Worm (Caenorhabditis elegans): ENCODE measurements around the gene JC8.16.

Gene JC8.16

DNA sequence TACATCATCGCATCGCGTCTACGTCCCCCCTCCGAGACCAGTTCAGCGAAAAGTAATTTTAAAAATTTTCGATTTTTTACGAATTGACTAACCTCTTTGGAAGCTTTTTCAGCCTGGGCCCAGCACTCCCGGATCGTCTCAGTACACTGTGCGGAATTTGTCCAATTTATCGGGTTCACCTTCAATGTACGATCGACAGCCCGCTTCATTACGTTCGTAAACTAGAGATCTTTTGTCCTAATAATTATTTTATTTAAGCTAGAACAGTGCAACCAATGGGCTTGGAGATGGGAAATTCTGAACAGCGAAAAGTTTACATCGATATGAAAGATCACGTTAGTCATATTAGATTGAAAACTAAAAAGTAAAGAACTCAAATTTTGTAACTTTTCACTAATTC lies 17.6 kb upstream of the JC8.16 start:
- no peak for TF ChIP-seq pha-2 (tag; optimal IDR thresholded peaks at IDR 0.05)
- no peak for TF ChIP-seq hlh-13 (GFP tag; optimal IDR thresholded peaks at IDR 0.05)
- no peak for TF ChIP-seq odd-2 (tag; optimal IDR thresholded peaks at IDR 0.05)
- no peak for TF ChIP-seq ceh-2 (tag; optimal IDR thresholded peaks at IDR 0.05)
- no peak for TF ChIP-seq ets-4 (tag; optimal IDR thresholded peaks at IDR 0.05)
- TF ChIP-seq pag-3 (tag; optimal IDR thresholded peaks at IDR 0.05; ENCODE audit: borderline replicate concordance): no peak
- TF ChIP-seq fkh-6 (tag; optimal IDR thresholded peaks at IDR 0.05): no peak
- no peak for TF ChIP-seq unc-55 (GFP tag; optimal IDR thresholded peaks at IDR 0.05)
- no peak for TF ChIP-seq zip-5 (tag; optimal IDR thresholded peaks at IDR 0.05)
- TF ChIP-seq fax-1 (tag; optimal IDR thresholded peaks at IDR 0.05): no peak

- TF ChIP-seq ceh-48 (tag; optimal IDR thresholded peaks at IDR 0.05) (no peak), ceh-31 (tag; optimal IDR thresholded peaks at IDR 0.05) (no peak), pax-1 (tag; optimal IDR thresholded peaks at IDR 0.05) (no peak)
Observed at ce11 chrIV:13243375-13243774, 15.6 kb upstream of the JC8.16 start, which contains the start of gene JC8.4. TSS of gene JC8.4 (plus strand) at chrIV:13243675.

ce11 chrIV:13244024-13244423 lies 14.9 kb upstream of the JC8.16 start, which contains the start of gene cox-11:
TSS of gene cox-11 (plus strand) at chrIV:13244324.
- no peak for TF ChIP-seq eyg-1 (tag; optimal IDR thresholded peaks at IDR 0.05)
- TF ChIP-seq unc-3 (GFP tag; conservative IDR thresholded peaks at IDR 0.05): no peak
- no peak for TF ChIP-seq unc-3 (tag; optimal IDR thresholded peaks at IDR 0.05)
- TF ChIP-seq ceh-45 (GFP tag; IDR thresholded peaks at IDR 0.05): no peak
- no peak for TF ChIP-seq ttx-3 (tag; optimal IDR thresholded peaks at IDR 0.05)
- no peak for TF ChIP-seq C08G9.2 (tag; optimal IDR thresholded peaks at IDR 0.05)
- no peak for TF ChIP-seq ceh-19 (GFP tag; optimal IDR thresholded peaks at IDR 0.05)
- TF ChIP-seq sox-2 (GFP tag; IDR thresholded peaks at IDR 0.05): no peak
- no peak for TF ChIP-seq ceh-22 (tag; optimal IDR thresholded peaks at IDR 0.05)
- no peak for TF ChIP-seq lim-6 (tag; optimal IDR thresholded peaks at IDR 0.05)
- no peak for TF ChIP-seq fkh-6 (tag; optimal IDR thresholded peaks at IDR 0.05)
- no peak for TF ChIP-seq tbx-7 (tag; optimal IDR thresholded peaks at IDR 0.05)
- TF ChIP-seq nhr-11 (tag; optimal IDR thresholded peaks at IDR 0.05): no peak
- no peak for TF ChIP-seq dve-1 (tag; optimal IDR thresholded peaks at IDR 0.05)
- no peak for TF ChIP-seq unc-42 (tag; optimal IDR thresholded peaks at IDR 0.05)
- TF ChIP-seq lin-11 (tag; optimal IDR thresholded peaks at IDR 0.05): no peak
- no peak for TF ChIP-seq ceh-14 (tag; optimal IDR thresholded peaks at IDR 0.05)
- no peak for TF ChIP-seq ceh-2 (tag; optimal IDR thresholded peaks at IDR 0.05)
- no peak for TF ChIP-seq ceh-31 (tag; optimal IDR thresholded peaks at IDR 0.05)
- no peak for TF ChIP-seq syd-9 (tag; optimal IDR thresholded peaks at IDR 0.05)
- TF ChIP-seq mec-3 (tag; optimal IDR thresholded peaks at IDR 0.05; ENCODE audit: borderline replicate concordance): no peak

ce11 chrIV:13246961-13247360 lies 12.0 kb upstream of the JC8.16 start, which contains the start of gene JC8.7:
TSS of gene JC8.7 (plus strand) at chrIV:13247261.
- TF ChIP-seq sdc-2 (tag; optimal IDR thresholded peaks at IDR 0.05) (no peak), dve-1 (tag; optimal IDR thresholded peaks at IDR 0.05) (no peak), dmd-4 (tag; optimal IDR thresholded peaks at IDR 0.05; ENCODE audit: borderline replicate concordance) (no peak), ceh-14 (tag; optimal IDR thresholded peaks at IDR 0.05) (no peak), ets-4 (tag; optimal IDR thresholded peaks at IDR 0.05) (no peak), hlh-6 (tag; optimal IDR thresholded peaks at IDR 0.05) (no peak), tbx-2 (tag; optimal IDR thresholded peaks at IDR 0.05) (no peak), C08G9.2 (tag; optimal IDR thresholded peaks at IDR 0.05) (no peak), nhr-232 (tag; optimal IDR thresholded peaks at IDR 0.05) (no peak), fkh-10 (GFP tag; optimal IDR thresholded peaks at IDR 0.05) (no peak), hlh-15 (tag; optimal IDR thresholded peaks at IDR 0.05) (no peak), K02D7.2 (tag; optimal IDR thresholded peaks at IDR 0.05) (no peak), pag-3 (tag; optimal IDR thresholded peaks at IDR 0.05; ENCODE audit: borderline replicate concordance) (no peak), odd-2 (tag; optimal IDR thresholded peaks at IDR 0.05) (no peak)

Measured in whole organism, late embryonic.